Worm (Caenorhabditis elegans): ENCODE results near the gene ZK455.5.

DNA sequence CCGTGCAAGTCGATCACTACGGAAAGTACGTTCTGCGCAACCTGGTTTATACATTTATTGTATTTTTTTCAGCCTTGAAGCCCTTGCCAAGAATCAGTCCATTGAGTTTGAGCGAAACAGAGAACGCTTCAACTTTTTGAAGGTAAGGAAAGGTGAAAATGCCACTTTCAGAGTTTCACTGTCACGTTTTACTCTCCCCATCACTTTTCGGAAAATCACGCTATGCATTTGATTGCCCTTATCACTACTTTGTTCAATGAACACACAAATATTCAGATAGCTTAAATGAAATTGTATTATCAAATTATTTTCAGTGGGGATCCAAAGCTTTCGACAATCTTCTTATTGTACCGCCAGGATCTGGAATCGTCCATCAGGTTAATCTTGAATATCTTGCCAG lies 13.8 kb upstream of the ZK455.5 start:
- no peak for TF ChIP-seq ceh-34 (tag; optimal IDR thresholded peaks at IDR 0.05)
- no peak for TF ChIP-seq hlh-13 (GFP tag; optimal IDR thresholded peaks at IDR 0.05)
- TF ChIP-seq K02D7.2 (tag; optimal IDR thresholded peaks at IDR 0.05) = no peak
- no peak for TF ChIP-seq ceh-9 (tag; optimal IDR thresholded peaks at IDR 0.05)
- no peak for TF ChIP-seq madf-2 (tag; optimal IDR thresholded peaks at IDR 0.05)
- TF ChIP-seq pat-9 (tag; optimal IDR thresholded peaks at IDR 0.05) = no peak
- TF ChIP-seq ama-1 (optimal IDR thresholded peaks at IDR 0.05) = no peak
- no peak for TF ChIP-seq ets-4 (tag; optimal IDR thresholded peaks at IDR 0.05)
- no peak for TF ChIP-seq elt-2 (tag; optimal IDR thresholded peaks at IDR 0.05)
- no peak for TF ChIP-seq elt-4 (tag; optimal IDR thresholded peaks at IDR 0.05)
- no peak for TF ChIP-seq unc-86 (tag; optimal IDR thresholded peaks at IDR 0.05)
- no peak for TF ChIP-seq unc-55 (GFP tag; optimal IDR thresholded peaks at IDR 0.05)
- no peak for TF ChIP-seq nfya-1 (tag; optimal IDR thresholded peaks at IDR 0.05)

All from whole organism, late embryonic.